Fruit fly (Drosophila melanogaster) whole organism, embryonic: Measurements from ENCODE around the gene CG43618.
A peak's percentile ranks its signal among the peaks of the same experiment; 100 is the strongest.
"Not testable (repeated sequence)": the region's sequence is repeated elsewhere in the genome, so short reads cannot be mapped to it uniquely, and the experiment has no call there.

Source experiments
- CG11085 ChIP-seq: fragments of 200-800 bp; sonication (Bioruptor generic); IDR thresholded peaks from 2 replicates; pipeline ENCODE4 v1.3.6; 2022; ENCODE audit warnings: missing biosample characterization, missing genetic modification characterization
- CG12391 ChIP-seq: fragments of 200-800 bp; sonication (Bioruptor generic); optimal IDR thresholded peaks from 3 replicates; lab custom pipeline; 2018; ENCODE audit warnings: missing biosample characterization, mild to moderate bottlenecking, missing genetic modification characterization, moderate library complexity
- CG12769 ChIP-seq: fragments of 200-800 bp; sonication (Bioruptor generic); optimal IDR thresholded peaks from 2 replicates; lab custom pipeline; 2019; ENCODE audit warnings: missing biosample characterization, mild to moderate bottlenecking, missing genetic modification characterization, moderate library complexity
- CG15269 ChIP-seq: fragments of 200-800 bp; sonication (Bioruptor generic); optimal IDR thresholded peaks from 2 replicates; lab custom pipeline; 2018; ENCODE audit warnings: missing biosample characterization, mild to moderate bottlenecking, missing genetic modification characterization, moderate library complexity
- CG16815 ChIP-seq: fragments of 200-800 bp; sonication (Bioruptor generic); optimal IDR thresholded peaks from 3 replicates; lab custom pipeline; 2017; ENCODE audit warnings: missing biosample characterization, mild to moderate bottlenecking, missing genetic modification characterization
- CG16863 ChIP-seq: fragments of 200-800 bp; sonication (Bioruptor generic); optimal IDR thresholded peaks from 3 replicates; lab custom pipeline; 2016; ENCODE audit warnings: missing biosample characterization, missing genetic modification characterization
- CG17385 ChIP-seq: fragments of 200-800 bp; sonication (Bioruptor generic); optimal IDR thresholded peaks from 3 replicates; lab custom pipeline; 2018; ENCODE audit warnings: missing biosample characterization, mild to moderate bottlenecking, missing genetic modification characterization
- CG2120 ChIP-seq: fragments of 200-800 bp; sonication (Bioruptor generic); optimal IDR thresholded peaks from 3 replicates; lab custom pipeline; 2016; ENCODE audit warnings: missing biosample characterization, missing genetic modification characterization
- CG2875 ChIP-seq: fragments of 200-800 bp; sonication (Bioruptor generic); optimal IDR thresholded peaks from 2 replicates; lab custom pipeline; 2017; ENCODE audit warnings: missing biosample characterization, mild to moderate bottlenecking, missing genetic modification characterization, missing genetic modification reagents
- CG4360 ChIP-seq: fragments of 200-800 bp; sonication (Bioruptor generic); IDR thresholded peaks from 2 replicates; pipeline ENCODE4 v1.3.6; 2022; ENCODE audit warnings: missing biosample characterization, missing genetic modification characterization
- CG4424 ChIP-seq: fragments of 200-800 bp; sonication (Bioruptor generic); optimal IDR thresholded peaks from 3 replicates; lab custom pipeline; 2016; ENCODE audit warnings: missing biosample characterization, missing genetic modification characterization
- CG4617 ChIP-seq: fragments of 200-800 bp; sonication (Bioruptor generic); optimal IDR thresholded peaks from 3 replicates; lab custom pipeline; 2016; ENCODE audit warnings: missing biosample characterization, missing genetic modification characterization, borderline replicate concordance
- CG4707 ChIP-seq: fragments of 200-800 bp; sonication (Bioruptor generic); optimal IDR thresholded peaks from 2 replicates; lab custom pipeline; 2018; ENCODE audit warnings: missing biosample characterization, mild to moderate bottlenecking, missing genetic modification characterization, moderate library complexity
- CG6254 ChIP-seq: fragments of 200-800 bp; sonication (Bioruptor generic); optimal IDR thresholded peaks from 3 replicates; lab custom pipeline; 2017; ENCODE audit warnings: mild to moderate bottlenecking, missing biosample characterization, missing genetic modification reagents, missing genetic modification characterization
- CG6272 ChIP-seq: fragments of 200-800 bp; sonication (Bioruptor generic); IDR thresholded peaks from 2 replicates; pipeline ENCODE4 v1.3.6; 2022; ENCODE audit warnings: missing biosample characterization, missing genetic modification characterization
- CG6791 ChIP-seq: fragments of 200-800 bp; sonication (Bioruptor generic); IDR thresholded peaks from 3 replicates; pipeline ENCODE4 v1.3.6; 2022; ENCODE audit warnings: missing biosample characterization, missing genetic modification characterization; ENCODE audit not compliant: partially characterized antibody
- CG7786 ChIP-seq: fragments of 200-800 bp; sonication (Bioruptor generic); optimal IDR thresholded peaks from 2 replicates; lab custom pipeline; 2016; ENCODE audit warnings: missing biosample characterization, missing genetic modification characterization
- CG7987 ChIP-seq: fragments of 200-800 bp; sonication (Bioruptor generic); optimal IDR thresholded peaks from 2 replicates; lab custom pipeline; 2018; ENCODE audit warnings: missing biosample characterization, mild to moderate bottlenecking, missing genetic modification characterization, moderate library complexity
- CG8281 ChIP-seq: fragments of 200-800 bp; sonication (Bioruptor generic); optimal IDR thresholded peaks from 2 replicates; lab custom pipeline; 2018; ENCODE audit warnings: missing biosample characterization, mild to moderate bottlenecking, missing genetic modification characterization, moderate library complexity
- CoRest ChIP-seq: fragments of 200-800 bp; sonication (Bioruptor generic); optimal IDR thresholded peaks from 3 replicates; lab custom pipeline; 2018; ENCODE audit warnings: missing biosample characterization, mild to moderate bottlenecking, missing genetic modification characterization, moderate library complexity
- D ChIP-seq, 2 experiments: fragments of 200-800 bp in 1 of 2; fragments of >200 bp in 1 of 2; sonication (Bioruptor generic) in 1 of 2; optimal IDR thresholded peaks; 2 replicates in 1 of 2; 3 replicates in 1 of 2; lab custom pipeline; 2017; ENCODE audit warnings: mild to moderate bottlenecking in 1 of 2, missing biosample characterization in 1 of 2, missing genetic modification characterization in 1 of 2, missing genetic modification reagents in 1 of 2
- Deaf1 ChIP-seq: fragments of 200-800 bp; optimal IDR thresholded peaks from 3 replicates; lab custom pipeline; 2019; ENCODE audit warnings: missing biosample characterization, mild to moderate bottlenecking, missing genetic modification characterization, moderate library complexity
- Dek ChIP-seq: fragments of 200-800 bp; sonication (Bioruptor generic); optimal IDR thresholded peaks from 3 replicates; lab custom pipeline; 2019; ENCODE audit warnings: missing biosample characterization, mild to moderate bottlenecking, missing genetic modification characterization, moderate library complexity
- Gug ChIP-seq: fragments of 200-800 bp; sonication (Bioruptor generic); IDR thresholded peaks from 4 replicates; pipeline ENCODE4 v1.3.6; 2022; ENCODE audit warnings: missing biosample characterization, missing genetic modification characterization
- HLHmδ ChIP-seq: fragments of 200-800 bp; sonication (Bioruptor generic); optimal IDR thresholded peaks from 2 replicates; lab custom pipeline; 2018; ENCODE audit warnings: missing biosample characterization, mild to moderate bottlenecking, missing genetic modification characterization, moderate library complexity
- MESR4 ChIP-seq: fragments of 200-800 bp; sonication (Bioruptor generic); optimal IDR thresholded peaks from 2 replicates; lab custom pipeline; 2018; ENCODE audit warnings: missing biosample characterization, mild to moderate bottlenecking, missing genetic modification characterization, moderate library complexity
- Nf-YB ChIP-seq: fragments of 200-800 bp; sonication (Bioruptor generic); optimal IDR thresholded peaks from 3 replicates; lab custom pipeline; 2019; ENCODE audit warnings: missing biosample characterization, mild to moderate bottlenecking, missing genetic modification characterization, moderate library complexity
- Oli ChIP-seq: fragments of 200-800 bp; sonication (Bioruptor generic); optimal IDR thresholded peaks from 2 replicates; lab custom pipeline; 2018; ENCODE audit warnings: missing biosample characterization, mild to moderate bottlenecking, missing genetic modification characterization, moderate library complexity
- Optix ChIP-seq: fragments of 200-800 bp; sonication (Bioruptor generic); IDR thresholded peaks from 3 replicates; pipeline ENCODE4 v1.3.6; 2022; ENCODE audit warnings: missing biosample characterization, missing genetic modification characterization
- chinmo ChIP-seq: fragments of 200-800 bp; sonication (Bioruptor generic); IDR thresholded peaks from 4 replicates; pipeline ENCODE4 v1.3.6; 2022; ENCODE audit warnings: missing biosample characterization, missing genetic modification characterization; ENCODE audit not compliant: partially characterized antibody
- croc ChIP-seq: fragments of 200-800 bp; sonication (Bioruptor generic); conservative IDR thresholded peaks from 3 replicates; pipeline ENCODE4 v1.3.6; 2022; ENCODE audit warnings: missing biosample characterization, missing genetic modification characterization
- crp ChIP-seq, 2 experiments: fragments of 200-800 bp; sonication (Bioruptor generic); optimal IDR thresholded peaks; 2 replicates in 1 of 2; 3 replicates in 1 of 2; lab custom pipeline; 2017; ENCODE audit warnings: missing biosample characterization in 2 of 2, missing genetic modification characterization in 2 of 2, mild to moderate bottlenecking in 1 of 2, moderate library complexity in 1 of 2
- da ChIP-seq: fragments of 200-800 bp; sonication (Bioruptor generic); optimal IDR thresholded peaks from 2 replicates; lab custom pipeline; 2016; ENCODE audit warnings: missing biosample characterization, missing genetic modification characterization
- dmrt11E ChIP-seq: fragments of 200-800 bp; sonication (Bioruptor generic); optimal IDR thresholded peaks from 3 replicates; lab custom pipeline; 2018; ENCODE audit warnings: missing biosample characterization, mild to moderate bottlenecking, missing genetic modification characterization, moderate library complexity
- fd3F ChIP-seq: fragments of 200-800 bp; sonication (Bioruptor generic); optimal IDR thresholded peaks from 2 replicates; lab custom pipeline; 2018; ENCODE audit warnings: missing biosample characterization, mild to moderate bottlenecking, missing genetic modification characterization, moderate library complexity
- h ChIP-seq: fragments of >200 bp; optimal IDR thresholded peaks from 2 replicates; lab custom pipeline; 2017
- lbe ChIP-seq: fragments of 200-800 bp; sonication (Bioruptor generic); optimal IDR thresholded peaks from 2 replicates; lab custom pipeline; 2016; ENCODE audit warnings: missing biosample characterization, mild to moderate bottlenecking, missing genetic modification characterization
- nom ChIP-seq: fragments of 200-800 bp; sonication (Bioruptor generic); optimal IDR thresholded peaks from 2 replicates; lab custom pipeline; 2017; ENCODE audit warnings: missing biosample characterization, missing genetic modification characterization, mild to moderate bottlenecking, moderate library complexity, missing genetic modification reagents
- pzg ChIP-seq: fragments of 200-800 bp; sonication (Bioruptor generic); optimal IDR thresholded peaks from 3 replicates; lab custom pipeline; 2018; ENCODE audit warnings: missing biosample characterization, mild to moderate bottlenecking, missing genetic modification characterization, moderate library complexity
- scrt ChIP-seq: fragments of 200-800 bp; sonication (Bioruptor generic); optimal IDR thresholded peaks from 2 replicates; lab custom pipeline; 2018; ENCODE audit warnings: missing biosample characterization, mild to moderate bottlenecking, missing genetic modification characterization, moderate library complexity
- tup ChIP-seq: fragments of 200-800 bp; sonication (Bioruptor generic); optimal IDR thresholded peaks from 2 replicates; lab custom pipeline; 2016; ENCODE audit warnings: missing biosample characterization, mild to moderate bottlenecking, missing genetic modification characterization, moderate library complexity
- twi ChIP-seq: fragments of 200-800 bp; optimal IDR thresholded peaks from 2 replicates; lab custom pipeline; 2019; ENCODE audit warnings: missing biosample characterization, mild to moderate bottlenecking, missing genetic modification characterization, moderate library complexity
- zen2 ChIP-seq: fragments of 200-800 bp; sonication (Bioruptor generic); IDR thresholded peaks from 3 replicates; pipeline ENCODE4 v1.3.6; 2022; ENCODE audit warnings: missing biosample characterization, missing genetic modification characterization; ENCODE audit not compliant: partially characterized antibody

Gene CG43618

DNA sequence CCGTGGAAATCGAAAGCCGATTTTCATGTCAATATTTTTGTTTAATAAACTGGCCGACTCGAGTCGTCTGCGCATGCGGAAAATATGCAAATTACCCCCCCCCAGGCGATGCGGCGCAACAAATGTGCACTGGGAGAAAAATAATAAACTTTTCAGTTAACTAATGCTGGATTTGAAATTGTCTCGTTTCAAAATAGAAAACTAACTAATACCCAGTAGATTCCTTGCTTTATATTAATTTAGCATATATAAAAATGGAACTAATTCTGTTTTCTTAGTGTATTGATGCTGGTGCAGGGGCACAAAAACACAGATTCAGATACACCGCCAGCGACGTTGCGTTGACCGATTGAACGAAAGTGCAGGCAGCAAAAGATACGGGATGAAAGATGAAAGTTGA lies 11.1 kb upstream of the CG43618 start (continued):
- TF ChIP-seq lbe (GFP tag; lab: Kevin White, UChicago) (no peak), CG12769 (no peak), pzg (GFP tag; lab: Kevin White, UChicago) (no peak), CG7786 (no peak), D (optimal IDR thresholded peaks at IDR 0.05; lab: Kevin White, UChicago) (no peak), D (GFP tag; optimal IDR thresholded peaks at IDR 0.05; lab: Kevin White, UChicago) (peak; percentile 2), CG16815 (no peak), dmrt11E (tag; lab: Kevin White, UChicago) (no peak), twi (no peak), Dek (tag; lab: Kevin White, UChicago) (no peak), da (no peak), CG4707 (GFP tag; lab: Kevin White, UChicago) (no peak), nom (no peak), CG4360 (GFP tag; lab: Robert Waterston, UW) (no peak), croc (no peak), CG15269 (tag; lab: Kevin White, UChicago) (no peak)
- TF ChIP-seq, all 482 proteins: peak for 54

DNA sequence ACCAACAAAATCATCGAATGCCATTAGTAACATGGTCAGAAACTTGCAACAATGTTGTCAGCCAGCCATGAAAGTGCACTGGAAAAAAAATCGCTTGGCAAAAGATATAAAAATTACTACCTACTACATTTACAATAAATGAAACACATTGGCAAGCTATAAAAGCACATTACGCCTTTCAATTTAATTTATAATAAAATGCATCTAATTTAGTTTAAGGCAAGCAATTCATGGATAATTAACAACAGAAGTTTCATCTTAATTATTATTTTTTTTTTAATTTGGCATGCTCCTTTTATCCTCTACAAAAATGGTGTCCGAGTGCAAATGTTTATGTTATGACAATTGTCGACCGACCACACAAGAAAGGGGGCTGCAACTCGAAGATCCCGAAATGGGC lies 10.0 kb upstream of the CG43618 start:
- TF ChIP-seq Gug (GFP tag; lab: Robert Waterston, UW) (no peak), CG16863 (no peak), CG17385 (no peak), CG2120 (no peak), tup (GFP tag; lab: Kevin White, UChicago) (no peak), CG7987 (GFP tag; lab: Kevin White, UChicago) (no peak), MESR4 (GFP tag; lab: Kevin White, UChicago) (no peak), Nf-YB (GFP tag; lab: Kevin White, UChicago) (no peak), CG4617 (no peak), Oli (no peak)
- TF ChIP-seq, all 482 proteins: peak for 0

DNA sequence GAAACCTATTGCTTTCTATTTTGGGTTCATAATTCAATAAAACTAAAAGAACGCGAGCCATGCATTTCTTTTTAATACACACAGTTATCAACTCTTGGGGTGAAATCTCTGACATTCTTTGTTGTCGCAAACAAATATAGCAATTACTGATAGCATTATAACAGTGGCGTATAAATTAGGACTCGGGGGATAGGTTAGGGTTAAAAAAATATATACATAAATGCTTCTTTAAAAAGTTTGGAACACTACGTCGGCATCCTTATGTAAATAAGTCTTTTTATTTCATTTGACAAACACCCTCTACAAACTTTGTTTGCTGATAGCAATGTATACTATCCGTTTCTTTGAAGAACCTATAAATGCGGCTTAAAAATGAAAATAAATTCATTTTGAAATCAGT lies 8.1 kb upstream of the CG43618 start, which contains the start of gene CG43060:
Gene CG43060, plus strand, starts transcription at position 382 of the 400 bp plus-strand sequence.
- TF ChIP-seq CG2875 (GFP tag; lab: Kevin White, UChicago) = no peak

dm6 chr3R:8049373-8049772 lies 406 bp downstream of the CG43618 start, which contains the start of gene CG43061:
Gene CG43061 (plus strand): TSS chr3R:8049673.
- TF ChIP-seq CG6254; CG11085; h (lab: Kevin White, UChicago): not testable (repeated sequence)

DNA sequence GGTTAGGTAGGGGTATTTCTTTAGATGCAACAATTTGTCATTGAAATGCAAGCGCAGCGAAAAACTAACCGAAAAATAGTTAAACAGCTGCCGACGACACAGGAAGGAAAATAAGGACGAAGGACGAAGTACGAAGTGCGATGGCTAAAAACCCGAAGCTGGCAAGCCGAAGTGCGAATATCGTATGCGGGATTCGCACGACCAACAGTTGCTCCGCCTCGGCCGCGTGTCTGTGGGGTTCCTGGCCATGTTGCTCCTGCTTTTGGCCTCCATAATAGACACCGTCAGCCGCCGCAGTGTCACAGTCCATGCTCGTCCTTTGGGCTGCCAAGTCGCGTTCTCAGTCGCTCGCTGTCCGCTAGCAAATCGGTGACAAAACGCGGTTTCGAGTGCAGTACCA lies 10.0 kb downstream of the CG43618 start, which contains the start of gene mAChR-B:
Gene mAChR-B, plus strand, starts transcription at position 301 of the 400 bp plus-strand sequence.
- no peak for TF ChIP-seq CG12391 (tag; lab: Kevin White, UChicago)
- 0 out of 2 replicates have a peak, but pooled peaks have one; percentile 21 for TF ChIP-seq CG6272 (GFP tag; lab: Robert Waterston, UW)
- TF ChIP-seq zen2 (GFP tag; lab: Robert Waterston, UW) = no peak
- peak; percentile 0 for TF ChIP-seq scrt (GFP tag; lab: Kevin White, UChicago)
- no peak for TF ChIP-seq HLHmδ (GFP tag; lab: Kevin White, UChicago)
- no peak for TF ChIP-seq fd3F (GFP tag; lab: Kevin White, UChicago)
- no peak for TF ChIP-seq CG8281 (tag; lab: Kevin White, UChicago)
- no peak for TF ChIP-seq crp (GFP tag; optimal IDR thresholded peaks at IDR 0.05; lab: Kevin White, UChicago)
- TF ChIP-seq Deaf1 = peak; percentile 90
- 0 out of 4 replicates have a peak, but pooled peaks have one; percentile 23 for TF ChIP-seq chinmo (GFP tag; lab: Robert Waterston, UW)
- TF ChIP-seq CG6791 = no peak
- no peak for TF ChIP-seq CoRest
- TF ChIP-seq CG4424 (GFP tag; lab: Kevin White, UChicago) = no peak
- TF ChIP-seq Optix (GFP tag; lab: Robert Waterston, UW) = no peak
